Worm (Caenorhabditis elegans): ENCODE measurements around the gene Y51A2B.4.

ce11 chrV:18434961-18435360 is 46.0 kb upstream of the Y51A2B.4 start, which contains the start of gene ZK262.20:
- no peak for TF ChIP-seq repo-1 (tag; optimal IDR thresholded peaks at IDR 0.05)
- TF ChIP-seq ztf-25 (GFP tag; IDR thresholded peaks at IDR 0.05): no peak
- TF ChIP-seq snpc-1.1 (tag; optimal IDR thresholded peaks at IDR 0.05; ENCODE audit: insufficient read depth): no peak
- no peak for TF ChIP-seq him-1 (tag; optimal IDR thresholded peaks at IDR 0.05)
- TF ChIP-seq lin-54 (GFP tag; optimal IDR thresholded peaks at IDR 0.05): no peak
- no peak for TF ChIP-seq rcor-1 (GFP tag; IDR thresholded peaks at IDR 0.05)
- no peak for TF ChIP-seq nhr-27 (tag; optimal IDR thresholded peaks at IDR 0.05)
- TF ChIP-seq unc-62 (GFP tag; optimal IDR thresholded peaks at IDR 0.05): no peak
- no peak for TF ChIP-seq ceh-58 (GFP tag; IDR thresholded peaks at IDR 0.05)
- TF ChIP-seq B0019.2 (GFP tag; conservative IDR thresholded peaks at IDR 0.05): no peak
- TF ChIP-seq F57C9.4 (tag; optimal IDR thresholded peaks at IDR 0.05): no peak
